Fruit fly (Drosophila melanogaster) whole organism, embryonic: ENCODE data around the gene CG15160.

Source experiments
- Adf1 ChIP-seq: fragments of 200-800 bp; sonication (Bioruptor generic); IDR thresholded peaks from 2 replicates; pipeline ENCODE4 v1.3.6; 2022; ENCODE audit warnings: missing biosample characterization, missing genetic modification characterization
- Awh ChIP-seq: fragments of 200-800 bp; sonication (Bioruptor generic); IDR thresholded peaks from 2 replicates; pipeline ENCODE4, ENCODE4 v1.3.6; 2022; ENCODE audit warnings: missing biosample characterization, missing genetic modification characterization
- B-H1 ChIP-seq: fragments of 200-800 bp; sonication (Bioruptor generic); IDR thresholded peaks from 3 replicates; pipeline ENCODE4 v1.3.6; 2022; ENCODE audit warnings: missing biosample characterization, missing genetic modification characterization
- BtbVII ChIP-seq: fragments of 200-800 bp; sonication (Bioruptor generic); optimal IDR thresholded peaks from 3 replicates; lab custom pipeline; 2017; ENCODE audit warnings: missing biosample characterization, mild to moderate bottlenecking, missing genetic modification characterization
- CG1233 ChIP-seq: fragments of 200-800 bp; sonication (Bioruptor generic); optimal IDR thresholded peaks from 4 replicates; lab custom pipeline; 2018; ENCODE audit warnings: missing biosample characterization, mild to moderate bottlenecking, missing genetic modification characterization
- CG12769 ChIP-seq: fragments of 200-800 bp; sonication (Bioruptor generic); optimal IDR thresholded peaks from 2 replicates; lab custom pipeline; 2019; ENCODE audit warnings: missing biosample characterization, mild to moderate bottlenecking, missing genetic modification characterization, moderate library complexity
- CG13424 ChIP-seq: fragments of 200-800 bp; sonication (Bioruptor generic); optimal IDR thresholded peaks from 2 replicates; lab custom pipeline; 2019; ENCODE audit warnings: missing biosample characterization, mild to moderate bottlenecking, missing genetic modification characterization, moderate library complexity
- CG14667 ChIP-seq: fragments of 200-800 bp; sonication (Bioruptor generic); IDR thresholded peaks from 2 replicates; pipeline ENCODE4 v1.3.6; 2022; ENCODE audit warnings: missing biosample characterization, missing genetic modification characterization
- CG15479 ChIP-seq: fragments of 200-800 bp; sonication (Bioruptor generic); optimal IDR thresholded peaks from 3 replicates; lab custom pipeline; 2019; ENCODE audit warnings: missing biosample characterization, mild to moderate bottlenecking, missing genetic modification characterization, moderate library complexity
- CG16779 ChIP-seq: fragments of 200-800 bp; sonication (Bioruptor generic); IDR thresholded peaks from 2 replicates; pipeline ENCODE4 v1.3.6; 2022; ENCODE audit warnings: missing biosample characterization, missing genetic modification characterization
- CG2129 ChIP-seq: fragments of 200-800 bp; sonication (Bioruptor generic); IDR thresholded peaks from 2 replicates; pipeline ENCODE4 v1.3.6; 2022; ENCODE audit warnings: missing biosample characterization, missing genetic modification characterization; ENCODE audit not compliant: partially characterized antibody
- CG31224 ChIP-seq: fragments of 200-800 bp; sonication (Bioruptor generic); IDR thresholded peaks from 2 replicates; pipeline ENCODE4 v1.3.6; 2022; ENCODE audit warnings: missing biosample characterization, missing genetic modification characterization
- CG34224 ChIP-seq: fragments of 200-800 bp; sonication (Bioruptor generic); IDR thresholded peaks from 3 replicates; pipeline ENCODE4 v1.3.6; 2022; ENCODE audit warnings: missing biosample characterization, missing genetic modification characterization; ENCODE audit not compliant: partially characterized antibody
- CG34376 ChIP-seq: fragments of 200-800 bp; sonication (Bioruptor generic); optimal IDR thresholded peaks from 2 replicates; lab custom pipeline; 2018; ENCODE audit warnings: missing biosample characterization, mild to moderate bottlenecking, missing genetic modification characterization
- CG4820 ChIP-seq: fragments of 200-800 bp; sonication (Bioruptor generic); optimal IDR thresholded peaks from 3 replicates; lab custom pipeline; 2016; ENCODE audit warnings: missing biosample characterization, missing genetic modification characterization
- CG8924 ChIP-seq: fragments of 200-800 bp; optimal IDR thresholded peaks from 3 replicates; lab custom pipeline; 2019; ENCODE audit warnings: missing biosample characterization, mild to moderate bottlenecking, missing genetic modification characterization, moderate library complexity
- CTCF ChIP-seq: fragments of 200-800 bp; sonication (Bioruptor generic); optimal IDR thresholded peaks from 2 replicates; lab custom pipeline; 2017; ENCODE audit warnings: missing biosample characterization, mild to moderate bottlenecking, missing genetic modification characterization, moderate library complexity
- D19B ChIP-seq: fragments of 200-800 bp; sonication (Bioruptor generic); optimal IDR thresholded peaks from 2 replicates; lab custom pipeline; 2017; ENCODE audit warnings: missing biosample characterization, mild to moderate bottlenecking, missing genetic modification characterization
- Dek ChIP-seq: fragments of 200-800 bp; sonication (Bioruptor generic); optimal IDR thresholded peaks from 3 replicates; lab custom pipeline; 2019; ENCODE audit warnings: missing biosample characterization, mild to moderate bottlenecking, missing genetic modification characterization, moderate library complexity
- Doc2 ChIP-seq: fragments of 200-800 bp; sonication (Bioruptor generic); IDR thresholded peaks from 2 replicates; pipeline ENCODE4 v1.3.6; 2022; ENCODE audit warnings: missing biosample characterization, missing genetic modification characterization
- E2f2 ChIP-seq: fragments of 200-800 bp; sonication (Bioruptor generic); IDR thresholded peaks from 2 replicates; pipeline ENCODE4 v1.3.6; 2022; ENCODE audit warnings: missing biosample characterization, missing genetic modification characterization
- Fer3 ChIP-seq: fragments of 200-800 bp; sonication (Bioruptor generic); optimal IDR thresholded peaks from 2 replicates; lab custom pipeline; 2018; ENCODE audit warnings: missing biosample characterization, mild to moderate bottlenecking, missing genetic modification characterization, moderate library complexity
- H15 ChIP-seq: fragments of 200-800 bp; sonication (Bioruptor generic); IDR thresholded peaks from 3 replicates; pipeline ENCODE4 v1.3.6; 2022; ENCODE audit warnings: missing biosample characterization, missing genetic modification characterization
- HLH3B ChIP-seq: fragments of 200-800 bp; sonication (Bioruptor generic); IDR thresholded peaks from 2 replicates; pipeline ENCODE4 v1.3.6; 2022; ENCODE audit warnings: missing biosample characterization, missing genetic modification characterization
- Hey ChIP-seq: fragments of 200-800 bp; sonication (Bioruptor generic); optimal IDR thresholded peaks from 3 replicates; lab custom pipeline; 2018; ENCODE audit warnings: missing biosample characterization, mild to moderate bottlenecking, missing genetic modification characterization
- Lpt ChIP-seq: fragments of >200 bp; optimal IDR thresholded peaks from 2 replicates; lab custom pipeline; 2018; ENCODE audit warnings: missing biosample characterization, missing genetic modification characterization
- Max ChIP-seq: fragments of 200-800 bp; sonication (Bioruptor generic); optimal IDR thresholded peaks from 2 replicates; lab custom pipeline; 2016; ENCODE audit warnings: missing biosample characterization, mild to moderate bottlenecking, missing genetic modification characterization
- Med ChIP-seq: fragments of 200-800 bp; sonication (Bioruptor generic); peaks from one replicate; lab custom pipeline; 2016; ENCODE audit warnings: missing biosample characterization, missing genetic modification characterization, mild to moderate bottlenecking, inconsistent platforms, moderate library complexity
- Meics ChIP-seq: fragments of 200-800 bp; sonication (Bioruptor generic); optimal IDR thresholded peaks from 2 replicates; lab custom pipeline; 2017; ENCODE audit warnings: missing biosample characterization, mild to moderate bottlenecking, missing genetic modification characterization
- Myb ChIP-seq: fragments of 200-800 bp; sonication (Bioruptor generic); optimal IDR thresholded peaks from 2 replicates; lab custom pipeline; 2016; ENCODE audit warnings: missing biosample characterization, missing genetic modification characterization
- NC2α ChIP-seq: fragments of 200-800 bp; sonication (Bioruptor generic); optimal IDR thresholded peaks from 2 replicates; lab custom pipeline; 2016; ENCODE audit warnings: missing biosample characterization, missing genetic modification characterization
- Ptx1 ChIP-seq: fragments of 200-800 bp; sonication (Bioruptor generic); IDR thresholded peaks from 2 replicates; pipeline ENCODE4 v1.3.6; 2022; ENCODE audit warnings: missing biosample characterization, missing genetic modification characterization
- Sin3A ChIP-seq: fragments of >200 bp; optimal IDR thresholded peaks from 2 replicates; lab custom pipeline; 2018
- Sox102F ChIP-seq: fragments of 200-800 bp; sonication (Bioruptor generic); optimal IDR thresholded peaks from 2 replicates; lab custom pipeline; 2018; ENCODE audit warnings: missing biosample characterization, mild to moderate bottlenecking, missing genetic modification characterization, moderate library complexity
- cato ChIP-seq: fragments of 200-800 bp; sonication (Bioruptor generic); optimal IDR thresholded peaks from 2 replicates; lab custom pipeline; 2016; ENCODE audit warnings: missing biosample characterization, missing genetic modification characterization, borderline replicate concordance
- dm ChIP-seq: fragments of 200-800 bp; sonication (Bioruptor generic); optimal IDR thresholded peaks from 3 replicates; lab custom pipeline; 2016; ENCODE audit warnings: missing biosample characterization, missing genetic modification characterization
- dpn ChIP-seq, 2 experiments: fragments of 200-800 bp; sonication (Bioruptor generic); optimal IDR thresholded peaks; 3 replicates each; lab custom pipeline; 2016; ENCODE audit warnings: missing biosample characterization in 2 of 2, missing genetic modification characterization in 2 of 2
- eyg ChIP-seq: fragments of 200-800 bp; sonication (Bioruptor generic); optimal IDR thresholded peaks from 3 replicates; lab custom pipeline; 2016; ENCODE audit warnings: missing biosample characterization, missing genetic modification characterization
- gcm ChIP-seq: fragments of 200-800 bp; sonication (Bioruptor generic); optimal IDR thresholded peaks from 2 replicates; lab custom pipeline; 2019; ENCODE audit warnings: missing biosample characterization, mild to moderate bottlenecking, missing genetic modification characterization, moderate library complexity
- lab ChIP-seq: fragments of 200-800 bp; sonication (Bioruptor generic); optimal IDR thresholded peaks from 3 replicates; lab custom pipeline; 2017; ENCODE audit warnings: missing biosample characterization, missing genetic modification characterization, mild to moderate bottlenecking, moderate library complexity, missing genetic modification reagents
- onecut ChIP-seq: fragments of 200-800 bp; sonication (Bioruptor generic); IDR thresholded peaks from 2 replicates; pipeline ENCODE4 v1.3.6; 2022; ENCODE audit warnings: missing biosample characterization, missing genetic modification characterization
- pb ChIP-seq: fragments of 200-800 bp; sonication (Bioruptor generic); optimal IDR thresholded peaks from 3 replicates; lab custom pipeline; 2016; ENCODE audit warnings: missing biosample characterization, missing genetic modification characterization
- pho ChIP-seq: fragments of 200-800 bp; sonication (Bioruptor generic); optimal IDR thresholded peaks from 2 replicates; lab custom pipeline; 2016; ENCODE audit warnings: missing biosample characterization, missing genetic modification characterization
- pros ChIP-seq: fragments of 200-800 bp; sonication (Bioruptor generic); optimal IDR thresholded peaks from 3 replicates; lab custom pipeline; 2019; ENCODE audit warnings: missing biosample characterization, mild to moderate bottlenecking, missing genetic modification characterization, moderate library complexity
- sc ChIP-seq, 3 experiments: fragments of >200 bp in 2 of 3; fragments of 200-800 bp in 1 of 3; sonication (Bioruptor generic) in 1 of 3; optimal IDR thresholded peaks; 2 replicates in 2 of 3; 3 replicates in 1 of 3; lab custom pipeline; 2017; ENCODE audit warnings: mild to moderate bottlenecking in 1 of 3, missing biosample characterization in 1 of 3, missing genetic modification characterization in 1 of 3, missing genetic modification reagents in 1 of 3
- sim ChIP-seq: fragments of 200-800 bp; sonication (Bioruptor generic); IDR thresholded peaks from 2 replicates; pipeline ENCODE4 v1.3.6; 2022; ENCODE audit warnings: missing biosample characterization, missing genetic modification characterization
- tio ChIP-seq: fragments of 200-800 bp; sonication (Bioruptor generic); optimal IDR thresholded peaks from 2 replicates; lab custom pipeline; 2017; ENCODE audit warnings: missing biosample characterization, missing genetic modification characterization, inconsistent platforms
- wdn ChIP-seq: fragments of 200-800 bp; sonication (Bioruptor generic); IDR thresholded peaks from 2 replicates; pipeline ENCODE4 v1.3.6; 2022; ENCODE audit warnings: missing biosample characterization, missing genetic modification characterization
- wek ChIP-seq: fragments of 200-800 bp; sonication (Bioruptor generic); optimal IDR thresholded peaks from 3 replicates; lab custom pipeline; 2018; ENCODE audit warnings: missing biosample characterization, mild to moderate bottlenecking, missing genetic modification characterization, moderate library complexity
- zf30C ChIP-seq: fragments of 200-800 bp; sonication (Bioruptor generic); optimal IDR thresholded peaks from 3 replicates; lab custom pipeline; 2018; ENCODE audit warnings: missing biosample characterization, mild to moderate bottlenecking, missing genetic modification characterization

Gene CG15160

dm6 chr2L:18566235-18567158 lies 24.2 kb upstream of the CG15160 start (continued):
- no peak for TF ChIP-seq dm (GFP tag; lab: Kevin White, UChicago)
- TF ChIP-seq Med (GFP tag; lab: Kevin White, UChicago): peak; percentile 45
- TF ChIP-seq Sin3A (lab: Kevin White, UChicago): no peak
- TF ChIP-seq Fer3: peak; percentile 9
- TF ChIP-seq CTCF (GFP tag; lab: Kevin White, UChicago): no peak
- no peak for TF ChIP-seq gcm (GFP tag; lab: Kevin White, UChicago)
- no peak for TF ChIP-seq CG14667
- no peak for TF ChIP-seq Lpt (GFP tag; lab: Kevin White, UChicago)
- no peak for TF ChIP-seq CG31224
- no peak for TF ChIP-seq HLH3B
- peak; percentile 46 for TF ChIP-seq zf30C (GFP tag; lab: Kevin White, UChicago)
- TF ChIP-seq Sox102F (GFP tag; lab: Kevin White, UChicago): peak; percentile 58
- TF ChIP-seq E2f2 (GFP tag; lab: Robert Waterston, UW): peak; percentile 17; the same call in 1 of the 2 replicates
- TF ChIP-seq CG13424: no peak
- no peak for TF ChIP-seq BtbVII (GFP tag; lab: Kevin White, UChicago)
- TF ChIP-seq H15 (GFP tag; lab: Robert Waterston, UW): no peak
- TF ChIP-seq NC2α (GFP tag; lab: Kevin White, UChicago): no peak
- peak; percentile 33 for TF ChIP-seq CG1233 (GFP tag; lab: Kevin White, UChicago)
- no peak for TF ChIP-seq CG2129 (GFP tag; lab: Robert Waterston, UW)
- peak; percentile 70 for TF ChIP-seq CG34376 (GFP tag; lab: Kevin White, UChicago)
- TF ChIP-seq pb (GFP tag; lab: Kevin White, UChicago): no peak
- no peak for TF ChIP-seq wek (GFP tag; lab: Kevin White, UChicago)
- no peak for TF ChIP-seq wdn (GFP tag; lab: Robert Waterston, UW)
- no peak for TF ChIP-seq CG16779
- no peak for TF ChIP-seq pros (GFP tag; lab: Kevin White, UChicago)
- TF ChIP-seq CG8924 (tag; lab: Kevin White, UChicago): peak; percentile 29
- no peak for TF ChIP-seq Adf1 (GFP tag; lab: Robert Waterston, UW)
- peak; percentile 22 for TF ChIP-seq Dek (tag; lab: Kevin White, UChicago)
- no peak for TF ChIP-seq sim (GFP tag; lab: Robert Waterston, UW)
- TF ChIP-seq cato: no peak
- TF ChIP-seq sc (optimal IDR thresholded peaks at IDR 0.05; lab: Kevin White, UChicago): no peak
- TF ChIP-seq sc (GFP tag; optimal IDR thresholded peaks at IDR 0.05; lab: Kevin White, UChicago): peak; percentile 20
- TF ChIP-seq dpn (GFP tag; optimal IDR thresholded peaks at IDR 0.05; lab: Kevin White, UChicago): peak; percentile 17 to 29
- no peak for TF ChIP-seq CG12769 (tag; lab: Kevin White, UChicago)
- no peak for TF ChIP-seq B-H1 (GFP tag; lab: Robert Waterston, UW)
- TF ChIP-seq Hey (tag; lab: Kevin White, UChicago): peak; percentile 8
- TF ChIP-seq onecut: no peak
- no peak for TF ChIP-seq eyg (GFP tag; lab: Kevin White, UChicago)
- peak; percentile 22 for TF ChIP-seq Meics (GFP tag; lab: Kevin White, UChicago)
- TF ChIP-seq D19B (GFP tag; lab: Kevin White, UChicago): peak; percentile 8
- 0 out of 2 replicates have a peak, but pooled peaks have one; percentile 12 for TF ChIP-seq Awh (GFP tag; lab: Robert Waterston, UW)
- no peak for TF ChIP-seq CG4820 (GFP tag; lab: Kevin White, UChicago)
- TF ChIP-seq Doc2 (GFP tag; lab: Robert Waterston, UW): no peak
- TF ChIP-seq tio (GFP tag; lab: Kevin White, UChicago): peak; percentile 35
- no peak for TF ChIP-seq CG34224
- TF ChIP-seq pho: no peak
- no peak for TF ChIP-seq Myb (GFP tag; lab: Kevin White, UChicago)
- peak; percentile 46 for TF ChIP-seq Max (GFP tag; lab: Kevin White, UChicago)
- no peak for TF ChIP-seq Ptx1 (GFP tag; lab: Robert Waterston, UW)
- peak; percentile 50 for TF ChIP-seq CG15479
- peak; percentile 42 for TF ChIP-seq lab
